Worm (Caenorhabditis elegans) whole organism, L2 larva: ENCODE data around the gene F58H1.2.

Source experiments
- C34F6.9 ChIP-seq: fragments of 150-350 bp; optimal IDR thresholded peaks from 2 replicates; lab custom pipeline; 2014; ENCODE audit warnings: missing biosample characterization, missing genetic modification characterization
- F13H6.1 ChIP-seq: sonication (generic microtip); optimal IDR thresholded peaks from 2 replicates; lab custom pipeline; 2016; ENCODE audit warnings: missing genetic modification characterization, missing compliant biosample characterization
- R02D3.7 ChIP-seq: fragments of 150-350 bp; optimal IDR thresholded peaks from 2 replicates; lab custom pipeline; 2014; ENCODE audit warnings: missing biosample characterization, missing genetic modification characterization
- ZK546.5 ChIP-seq: sonication (generic microtip); optimal IDR thresholded peaks from 2 replicates; lab custom pipeline; 2017; ENCODE audit warnings: missing biosample characterization, missing genetic modification characterization
- aly-2 ChIP-seq: fragments of 150-350 bp; optimal IDR thresholded peaks from 2 replicates; lab custom pipeline; 2014; ENCODE audit warnings: missing biosample characterization, missing genetic modification characterization
- ama-1 ChIP-seq: fragments of 150-350 bp; optimal IDR thresholded peaks from 2 replicates; lab custom pipeline; 2018; ENCODE audit warnings: inconsistent platforms
- ceh-16 ChIP-seq: fragments of 150-350 bp; optimal IDR thresholded peaks from 2 replicates; lab custom pipeline; 2014; ENCODE audit warnings: missing biosample characterization, missing genetic modification characterization
- ceh-82 ChIP-seq: fragments of 150-350 bp; optimal IDR thresholded peaks from 2 replicates; lab custom pipeline; 2014; ENCODE audit warnings: missing biosample characterization, missing genetic modification characterization
- crh-2 ChIP-seq: sonication (generic microtip); optimal IDR thresholded peaks from 2 replicates; lab custom pipeline; 2017; ENCODE audit warnings: missing biosample characterization, missing genetic modification characterization
- dmd-4 ChIP-seq: sonication (generic microtip); optimal IDR thresholded peaks from 2 replicates; lab custom pipeline; 2017; ENCODE audit warnings: missing biosample characterization, missing genetic modification characterization
- elt-1 ChIP-seq: fragments of 150-350 bp; optimal IDR thresholded peaks from 2 replicates; lab custom pipeline; 2014; ENCODE audit warnings: missing biosample characterization, missing genetic modification characterization
- elt-3 ChIP-seq: sonication (generic microtip); optimal IDR thresholded peaks from 2 replicates; lab custom pipeline; 2017; ENCODE audit warnings: missing biosample characterization, missing genetic modification characterization
- fos-1 ChIP-seq: fragments of 150-350 bp; optimal IDR thresholded peaks from 2 replicates; lab custom pipeline; 2014; ENCODE audit warnings: missing biosample characterization, missing genetic modification characterization
- gmeb-1 ChIP-seq: fragments of 150-350 bp; optimal IDR thresholded peaks from 2 replicates; lab custom pipeline; 2014; ENCODE audit warnings: missing biosample characterization, missing genetic modification characterization
- lin-13 ChIP-seq: fragments of 150-350 bp; optimal IDR thresholded peaks from 2 replicates; lab custom pipeline; 2014; ENCODE audit warnings: missing biosample characterization, missing genetic modification reagents, missing genetic modification characterization
- lsy-2 ChIP-seq, 2 experiments: fragments of 150-350 bp in 1 of 2; sonication (generic microtip) in 1 of 2; optimal IDR thresholded peaks; 2 replicates each; lab custom pipeline; 2014 to 2017; ENCODE audit warnings: missing biosample characterization in 2 of 2, missing genetic modification characterization in 2 of 2
- mab-5 ChIP-seq: fragments of 150-350 bp; optimal IDR thresholded peaks from 2 replicates; lab custom pipeline; 2014; ENCODE audit warnings: missing biosample characterization, missing genetic modification characterization
- mbf-1 ChIP-seq: sonication (generic microtip); optimal IDR thresholded peaks from 2 replicates; lab custom pipeline; 2017; ENCODE audit warnings: missing biosample characterization, missing genetic modification characterization
- nhr-129 ChIP-seq: fragments of 150-350 bp; optimal IDR thresholded peaks from 2 replicates; lab custom pipeline; 2014; ENCODE audit warnings: missing biosample characterization, missing genetic modification characterization
- nhr-21 ChIP-seq: fragments of 150-350 bp; optimal IDR thresholded peaks from 2 replicates; lab custom pipeline; 2014; ENCODE audit warnings: missing biosample characterization, missing genetic modification characterization
- nhr-23 ChIP-seq: fragments of 150-350 bp; optimal IDR thresholded peaks from 2 replicates; lab custom pipeline; 2014; ENCODE audit warnings: missing biosample characterization, missing genetic modification reagents, missing genetic modification characterization
- nhr-237 ChIP-seq: fragments of 150-350 bp; optimal IDR thresholded peaks from 2 replicates; lab custom pipeline; 2014; ENCODE audit warnings: missing biosample characterization, missing genetic modification characterization
- nhr-25 ChIP-seq: fragments of 150-350 bp; sonication (generic microtip); optimal IDR thresholded peaks from 3 replicates; lab custom pipeline; 2014; ENCODE audit warnings: missing biosample characterization, missing genetic modification characterization
- nhr-6 ChIP-seq: fragments of 150-350 bp; optimal IDR thresholded peaks from 2 replicates; lab custom pipeline; 2014; ENCODE audit warnings: missing biosample characterization, missing genetic modification characterization
- nhr-77 ChIP-seq: fragments of 150-350 bp; optimal IDR thresholded peaks from 2 replicates; lab custom pipeline; 2014; ENCODE audit warnings: missing biosample characterization, missing genetic modification characterization
- sem-4 ChIP-seq: fragments of 150-350 bp; optimal IDR thresholded peaks from 2 replicates; lab custom pipeline; 2014; ENCODE audit warnings: missing biosample characterization, missing genetic modification reagents, missing genetic modification characterization
- skn-1 ChIP-seq: sonication (generic microtip); optimal IDR thresholded peaks from 2 replicates; lab custom pipeline; 2017; ENCODE audit warnings: missing biosample characterization, missing genetic modification characterization
- sma-3 ChIP-seq: sonication (generic microtip); optimal IDR thresholded peaks from 2 replicates; lab custom pipeline; 2016; ENCODE audit warnings: missing genetic modification reagents, missing genetic modification characterization, missing compliant biosample characterization
- sma-9 ChIP-seq, 2 experiments: fragments of 150-350 bp in 1 of 2; sonication (generic microtip) in 1 of 2; optimal IDR thresholded peaks; 2 replicates each; lab custom pipeline; 2014 to 2016; ENCODE audit warnings: missing genetic modification characterization in 2 of 2, mild to moderate bottlenecking in 1 of 2, missing biosample characterization in 1 of 2, missing compliant biosample characterization in 1 of 2, missing genetic modification reagents in 1 of 2, moderate library complexity in 1 of 2
- snpc-4 ChIP-seq: fragments of 150-350 bp; optimal IDR thresholded peaks from 2 replicates; lab custom pipeline; 2014; ENCODE audit warnings: missing biosample characterization, missing genetic modification characterization
- unc-39 ChIP-seq: fragments of 150-350 bp; optimal IDR thresholded peaks from 2 replicates; lab custom pipeline; 2014; ENCODE audit warnings: missing biosample characterization, missing genetic modification characterization
- unc-55 ChIP-seq: fragments of 150-350 bp; sonication (generic microtip); optimal IDR thresholded peaks from 3 replicates; lab custom pipeline; 2014; ENCODE audit warnings: missing biosample characterization, missing genetic modification reagents, missing genetic modification characterization
- unc-62 ChIP-seq: fragments of 150-350 bp; optimal IDR thresholded peaks from 2 replicates; lab custom pipeline; 2014; ENCODE audit warnings: missing biosample characterization, missing genetic modification reagents, missing genetic modification characterization
- zag-1 ChIP-seq: fragments of 150-350 bp; optimal IDR thresholded peaks from 2 replicates; lab custom pipeline; 2014; ENCODE audit warnings: missing biosample characterization, missing genetic modification characterization
- ztf-1 ChIP-seq: fragments of 200-800 bp; sonication (Bioruptor generic); conservative IDR thresholded peaks from 2 replicates; pipeline ENCODE4 v1.3.6; 2022; ENCODE audit warnings: missing genetic modification characterization, missing compliant biosample characterization

F58H1.2 gene

ce11 chrV:11927346-11927745, 1.6 kb upstream of the F58H1.2 start, which contains the start of gene osm-6:
TSS of gene osm-6 (minus strand) at chrV:11927446.
- TF ChIP-seq mbf-1 (tag; lab: Kevin White, UChicago) (no peak), mab-5 (tag; lab: Kevin White, UChicago) (no peak), ceh-82 (no peak), zag-1 (tag; lab: Kevin White, UChicago) (no peak), ama-1 (lab: Kevin White, UChicago) (no peak)

- TF ChIP-seq crh-2 (tag; lab: Kevin White, UChicago) = peak; percentile 26
- no peak for TF ChIP-seq nhr-25 (tag; lab: Kevin White, UChicago)
- peak; percentile 6 for TF ChIP-seq fos-1
- peak; percentile 82 for TF ChIP-seq C34F6.9 (tag; lab: Kevin White, UChicago)
- TF ChIP-seq unc-55 (GFP tag; lab: Kevin White, UChicago) = peak; percentile 66
- TF ChIP-seq nhr-129 (tag; lab: Kevin White, UChicago) = peak; percentile 37
- TF ChIP-seq sma-3 = peak; percentile 60
- peak; percentile 11 for TF ChIP-seq snpc-4 (tag; lab: Kevin White, UChicago)
- TF ChIP-seq nhr-237 (tag; lab: Kevin White, UChicago) = no peak
- TF ChIP-seq ZK546.5 (tag; lab: Kevin White, UChicago) = no peak
- TF ChIP-seq lsy-2 (tag; optimal IDR thresholded peaks at IDR 0.05; lab: Kevin White, UChicago) = peak in 1 of 2 experiments; percentile 70
- peak; percentile 36 for TF ChIP-seq lin-13 (GFP tag; lab: Kevin White, UChicago)
These were observed 4.5 kb downstream of the F58H1.2 start, which contains the start of the genes aman-2 and F58H1.3 for ce11 chrV:11933196-11934028. TSS of gene aman-2 (minus strand) at chrV:11933246. TSS of gene F58H1.3 (plus strand) at chrV:11933978.

- TF ChIP-seq ztf-1 (GFP tag; lab: Robert Waterston, UW) = no peak
These were observed 6.0 kb downstream of the F58H1.2 start, which contains the start of gene F58H1.8 for ce11 chrV:11934848-11935247. TSS of gene F58H1.8 (plus strand) at chrV:11935148.

ce11 chrV:11937710-11938109, 8.8 kb downstream of the F58H1.2 start, which contains the start of gene gpla-1:
TSS of gene gpla-1 (minus strand) at chrV:11937810.
- TF ChIP-seq R02D3.7 (tag; lab: Kevin White, UChicago) = no peak
- TF ChIP-seq F13H6.1 = no peak
- TF ChIP-seq ceh-16 = no peak
- TF ChIP-seq crh-2 (tag; lab: Kevin White, UChicago) = no peak
- TF ChIP-seq mab-5 (tag; lab: Kevin White, UChicago) = no peak

ce11 chrV:11940329-11940728, 11.4 kb downstream of the F58H1.2 start:
- TF ChIP-seq sem-4 (tag; lab: Kevin White, UChicago) = no peak
- no peak for TF ChIP-seq unc-62 (GFP tag; lab: Kevin White, UChicago)
- TF ChIP-seq dmd-4 (tag; lab: Kevin White, UChicago) = no peak
- no peak for TF ChIP-seq nhr-21 (tag; lab: Kevin White, UChicago)
- TF ChIP-seq aly-2 = no peak
- TF ChIP-seq ceh-82 = no peak
- no peak for TF ChIP-seq mbf-1 (tag; lab: Kevin White, UChicago)
- TF ChIP-seq nhr-23 (tag; lab: Kevin White, UChicago) = no peak
- TF ChIP-seq nhr-6 (tag; lab: Kevin White, UChicago) = no peak
- no peak for TF ChIP-seq elt-3
- TF ChIP-seq R02D3.7 (tag; lab: Kevin White, UChicago) = no peak
- no peak for TF ChIP-seq unc-39
- TF ChIP-seq mab-5 (tag; lab: Kevin White, UChicago) = no peak

ce11 chrV:11941664-11942063, 12.8 kb downstream of the F58H1.2 start:
- peak; percentile 51 for TF ChIP-seq gmeb-1 (tag; lab: Kevin White, UChicago)
- peak; percentile 70 for TF ChIP-seq F13H6.1
- no peak for TF ChIP-seq elt-1 (tag; lab: Kevin White, UChicago)
- TF ChIP-seq nhr-77 (tag; lab: Kevin White, UChicago) = no peak
- TF ChIP-seq crh-2 (tag; lab: Kevin White, UChicago) = peak; percentile 61
- TF ChIP-seq skn-1 = peak; percentile 51
- no peak for TF ChIP-seq zag-1 (tag; lab: Kevin White, UChicago)
- peak; percentile 80 for TF ChIP-seq fos-1
- peak; percentile 57 for TF ChIP-seq sma-9 (GFP tag; optimal IDR thresholded peaks at IDR 0.05; lab: Kevin White, UChicago)
- TF ChIP-seq sma-9 (tag; optimal IDR thresholded peaks at IDR 0.05; lab: Kevin White, UChicago) = no peak
